Worm (Caenorhabditis elegans) whole organism, late embryonic: Measurements from ENCODE around the gene nhr-123.

Experiments used
- F13H6.1 ChIP-seq: sonication (generic microtip); optimal IDR thresholded peaks from 2 replicates; lab custom pipeline; 2016; ENCODE audit warnings: missing genetic modification characterization, missing compliant biosample characterization
- ceh-24 ChIP-seq: sonication (generic microtip); optimal IDR thresholded peaks from 2 replicates; lab custom pipeline; 2016; ENCODE audit warnings: mild to moderate bottlenecking, missing genetic modification characterization, missing compliant biosample characterization
- ceh-9 ChIP-seq: sonication (generic microtip); optimal IDR thresholded peaks from 2 replicates; lab custom pipeline; 2016; ENCODE audit warnings: mild to moderate bottlenecking, missing genetic modification characterization, inconsistent platforms, missing compliant biosample characterization
- pqm-1 ChIP-seq: sonication (generic microtip); optimal IDR thresholded peaks from 2 replicates; lab custom pipeline; 2016; ENCODE audit warnings: missing genetic modification characterization, missing compliant biosample characterization
- ref-2 ChIP-seq: sonication (generic microtip); optimal IDR thresholded peaks from 2 replicates; lab custom pipeline; 2016; ENCODE audit warnings: missing genetic modification characterization, missing compliant biosample characterization
- tbx-7 ChIP-seq: sonication (generic microtip); optimal IDR thresholded peaks from 2 replicates; lab custom pipeline; 2016; ENCODE audit warnings: missing genotype, missing genetic modification characterization, missing compliant biosample characterization
- unc-3 ChIP-seq, 2 experiments: fragments of 200-800 bp in 1 of 2; sonication (Bioruptor generic) in 1 of 2; sonication (generic microtip) in 1 of 2; conservative IDR thresholded peaks in 1 of 2; optimal IDR thresholded peaks in 1 of 2; 2 replicates each; pipeline versions ENCODE4 v1.3.6 to Lab custom; 2016 to 2022; ENCODE audit warnings: missing compliant biosample characterization in 2 of 2, missing genetic modification characterization in 2 of 2, missing genetic modification reagents in 1 of 2

ce11 chrV:453569-453968 is 2.3 kb downstream of the nhr-123 start, which contains the start of gene nhr-98:
- TF ChIP-seq pqm-1 (tag; lab: Kevin White, UChicago) (no peak), ceh-9 (tag; lab: Kevin White, UChicago) (no peak), ceh-24 (tag; lab: Kevin White, UChicago) (no peak), tbx-7 (no peak), unc-3 (GFP tag; conservative IDR thresholded peaks at IDR 0.05; lab: Robert Waterston, UW) (no peak), unc-3 (tag; optimal IDR thresholded peaks at IDR 0.05; lab: Kevin White, UChicago) (no peak), F13H6.1 (tag; lab: Kevin White, UChicago) (no peak), ref-2 (tag; lab: Kevin White, UChicago) (no peak)
